Fruit fly (Drosophila melanogaster) whole organism, embryonic: Measurements from ENCODE around the gene Kah.

Source experiments
- Asciz ChIP-seq: fragments of 200-800 bp; sonication (Bioruptor generic); optimal IDR thresholded peaks from 2 replicates; lab custom pipeline; 2017; ENCODE audit warnings: missing biosample characterization, mild to moderate bottlenecking, missing genetic modification characterization, missing genetic modification reagents
- Blimp-1 ChIP-seq: fragments of 200-800 bp; sonication (Bioruptor generic); optimal IDR thresholded peaks from 3 replicates; lab custom pipeline; 2018; ENCODE audit warnings: missing biosample characterization, missing genetic modification characterization, mild to moderate bottlenecking, moderate library complexity, missing genetic modification reagents
- C15 ChIP-seq: fragments of 200-800 bp; sonication (Bioruptor generic); IDR thresholded peaks from 3 replicates; pipeline ENCODE4 v1.3.6; 2022; ENCODE audit warnings: missing biosample characterization, missing genetic modification characterization
- CG10147 ChIP-seq: fragments of 200-800 bp; sonication (Bioruptor generic); optimal IDR thresholded peaks from 2 replicates; lab custom pipeline; 2019; ENCODE audit warnings: missing biosample characterization, mild to moderate bottlenecking, missing genetic modification characterization, moderate library complexity
- CG10321 ChIP-seq: fragments of 200-800 bp; sonication (Bioruptor generic); IDR thresholded peaks from 2 replicates; pipeline ENCODE4 v1.3.6; 2022; ENCODE audit warnings: missing biosample characterization, missing genetic modification characterization
- CG10543 ChIP-seq: fragments of 200-800 bp; sonication (Bioruptor generic); optimal IDR thresholded peaks from 3 replicates; lab custom pipeline; 2017; ENCODE audit warnings: missing biosample characterization, mild to moderate bottlenecking, missing genetic modification characterization, moderate library complexity
- CG1233 ChIP-seq: fragments of 200-800 bp; sonication (Bioruptor generic); optimal IDR thresholded peaks from 4 replicates; lab custom pipeline; 2018; ENCODE audit warnings: missing biosample characterization, mild to moderate bottlenecking, missing genetic modification characterization
- CG13894 ChIP-seq: fragments of 200-800 bp; sonication (Bioruptor generic); optimal IDR thresholded peaks from 3 replicates; lab custom pipeline; 2018; ENCODE audit warnings: missing biosample characterization, mild to moderate bottlenecking, missing genetic modification characterization, moderate library complexity
- CG14014 ChIP-seq: fragments of 200-800 bp; sonication (Bioruptor generic); IDR thresholded peaks from 2 replicates; pipeline ENCODE4 v1.3.6; 2022; ENCODE audit warnings: missing biosample characterization, missing genetic modification characterization
- CG15011 ChIP-seq: fragments of 200-800 bp; sonication (Bioruptor generic); optimal IDR thresholded peaks from 3 replicates; lab custom pipeline; 2018; ENCODE audit warnings: missing biosample characterization, mild to moderate bottlenecking, missing genetic modification characterization
- CG15696 ChIP-seq: fragments of 200-800 bp; sonication (Bioruptor generic); optimal IDR thresholded peaks from 2 replicates; lab custom pipeline; 2019; ENCODE audit warnings: missing biosample characterization, mild to moderate bottlenecking, missing genetic modification characterization, moderate library complexity
- CG17361 ChIP-seq: fragments of 200-800 bp; sonication (Bioruptor generic); IDR thresholded peaks from 3 replicates; pipeline ENCODE4 v1.3.6; 2022; ENCODE audit warnings: missing biosample characterization, missing genetic modification characterization
- CG17912 ChIP-seq: fragments of 200-800 bp; sonication (Bioruptor generic); optimal IDR thresholded peaks from 2 replicates; lab custom pipeline; 2018; ENCODE audit warnings: missing biosample characterization, mild to moderate bottlenecking, missing genetic modification characterization
- CG30403 ChIP-seq: fragments of 200-800 bp; sonication (Bioruptor generic); optimal IDR thresholded peaks from 3 replicates; lab custom pipeline; 2016; ENCODE audit warnings: missing biosample characterization, missing genetic modification characterization
- CG33557 ChIP-seq: fragments of 200-800 bp; sonication (Bioruptor generic); optimal IDR thresholded peaks from 2 replicates; lab custom pipeline; 2019; ENCODE audit warnings: missing biosample characterization, mild to moderate bottlenecking, missing genetic modification characterization, moderate library complexity
- CG4282 ChIP-seq: fragments of 200-800 bp; sonication (Bioruptor generic); optimal IDR thresholded peaks from 2 replicates; lab custom pipeline; 2016; ENCODE audit warnings: missing biosample characterization, missing genetic modification characterization
- CG4328 ChIP-seq: fragments of 200-800 bp; sonication (Bioruptor generic); optimal IDR thresholded peaks from 3 replicates; lab custom pipeline; 2017; ENCODE audit warnings: missing biosample characterization, missing genetic modification reagents, missing genetic modification characterization
- CG8281 ChIP-seq: fragments of 200-800 bp; sonication (Bioruptor generic); optimal IDR thresholded peaks from 2 replicates; lab custom pipeline; 2018; ENCODE audit warnings: missing biosample characterization, mild to moderate bottlenecking, missing genetic modification characterization, moderate library complexity
- ERR ChIP-seq: fragments of 200-800 bp; sonication (Bioruptor generic); optimal IDR thresholded peaks from 2 replicates; lab custom pipeline; 2016; ENCODE audit warnings: missing biosample characterization, missing genetic modification characterization
- Gug ChIP-seq: fragments of 200-800 bp; sonication (Bioruptor generic); IDR thresholded peaks from 4 replicates; pipeline ENCODE4 v1.3.6; 2022; ENCODE audit warnings: missing biosample characterization, missing genetic modification characterization
- H15 ChIP-seq: fragments of 200-800 bp; sonication (Bioruptor generic); IDR thresholded peaks from 3 replicates; pipeline ENCODE4 v1.3.6; 2022; ENCODE audit warnings: missing biosample characterization, missing genetic modification characterization
- Hr3 ChIP-seq: fragments of 200-800 bp; sonication (Bioruptor generic); optimal IDR thresholded peaks from 3 replicates; lab custom pipeline; 2016; ENCODE audit warnings: missing biosample characterization, missing genetic modification characterization
- Hsf ChIP-seq: fragments of 200-800 bp; sonication (Bioruptor generic); optimal IDR thresholded peaks from 3 replicates; lab custom pipeline; 2016; ENCODE audit warnings: missing biosample characterization, missing genetic modification characterization
- MBD-R2 ChIP-seq: fragments of 200-800 bp; sonication (Bioruptor generic); IDR thresholded peaks from 2 replicates; pipeline ENCODE4 v1.3.6; 2022; ENCODE audit warnings: missing biosample characterization, missing genetic modification characterization
- Nf-YA ChIP-seq: fragments of 200-800 bp; sonication (Bioruptor generic); IDR thresholded peaks from 2 replicates; pipeline ENCODE4 v1.3.6; 2022; ENCODE audit warnings: missing biosample characterization, missing genetic modification characterization
- Nf-YC ChIP-seq: fragments of 200-800 bp; optimal IDR thresholded peaks from 3 replicates; lab custom pipeline; 2019; ENCODE audit warnings: missing biosample characterization, mild to moderate bottlenecking, missing genetic modification characterization, moderate library complexity
- NfI ChIP-seq: fragments of 200-800 bp; sonication (Bioruptor generic); optimal IDR thresholded peaks from 3 replicates; lab custom pipeline; 2018; ENCODE audit warnings: missing biosample characterization, mild to moderate bottlenecking, missing genetic modification characterization, moderate library complexity
- Oaz ChIP-seq: fragments of 200-800 bp; sonication (Bioruptor generic); IDR thresholded peaks from 2 replicates; pipeline ENCODE4 v1.3.6; 2022; ENCODE audit warnings: missing biosample characterization, missing genetic modification characterization
- Optix ChIP-seq: fragments of 200-800 bp; sonication (Bioruptor generic); IDR thresholded peaks from 3 replicates; pipeline ENCODE4 v1.3.6; 2022; ENCODE audit warnings: missing biosample characterization, missing genetic modification characterization
- Xrp1 ChIP-seq: fragments of 200-800 bp; sonication (Bioruptor generic); IDR thresholded peaks from 2 replicates; pipeline ENCODE4 v1.3.6; 2022; ENCODE audit warnings: missing biosample characterization, missing genetic modification characterization
- ac ChIP-seq: fragments of 200-800 bp; sonication (Bioruptor generic); optimal IDR thresholded peaks from 3 replicates; lab custom pipeline; 2017; ENCODE audit warnings: missing biosample characterization, mild to moderate bottlenecking, missing genetic modification characterization
- br ChIP-seq: fragments of >200 bp; optimal IDR thresholded peaks from 2 replicates; lab custom pipeline; 2017
- corto ChIP-seq: fragments of 200-800 bp; sonication (Bioruptor generic); optimal IDR thresholded peaks from 2 replicates; lab custom pipeline; 2016; ENCODE audit warnings: missing biosample characterization, mild to moderate bottlenecking, missing genetic modification characterization, moderate library complexity
- cwo ChIP-seq: fragments of 200-800 bp; sonication (Bioruptor generic); optimal IDR thresholded peaks from 3 replicates; lab custom pipeline; 2017; ENCODE audit warnings: missing biosample characterization, missing genetic modification characterization, mild to moderate bottlenecking, moderate library complexity, missing genetic modification reagents
- dan ChIP-seq: fragments of 200-800 bp; sonication (Bioruptor generic); IDR thresholded peaks from 2 replicates; pipeline ENCODE4 v1.3.6; 2022; ENCODE audit warnings: missing biosample characterization, missing genetic modification characterization
- dm ChIP-seq: fragments of 200-800 bp; sonication (Bioruptor generic); optimal IDR thresholded peaks from 3 replicates; lab custom pipeline; 2016; ENCODE audit warnings: missing biosample characterization, missing genetic modification characterization
- ftz-f1 ChIP-seq: fragments of 200-800 bp; sonication (Bioruptor generic); optimal IDR thresholded peaks from 2 replicates; lab custom pipeline; 2016; ENCODE audit warnings: missing biosample characterization, missing genetic modification characterization
- gce ChIP-seq: fragments of 200-800 bp; sonication (Bioruptor generic); IDR thresholded peaks from 3 replicates; pipeline ENCODE4 v1.3.6; 2022; ENCODE audit warnings: missing biosample characterization, missing genetic modification characterization
- gt ChIP-seq: fragments of 200-800 bp; sonication (Bioruptor generic); IDR thresholded peaks from 2 replicates; pipeline ENCODE4 v1.3.6; 2022; ENCODE audit warnings: missing biosample characterization, missing genetic modification characterization
- hth ChIP-seq: fragments of >200 bp; optimal IDR thresholded peaks from 2 replicates; lab custom pipeline; 2017; ENCODE audit warnings: inconsistent platforms
- jumu ChIP-seq: fragments of 200-800 bp; sonication (Bioruptor generic); optimal IDR thresholded peaks from 3 replicates; lab custom pipeline; 2016; ENCODE audit warnings: missing biosample characterization, missing genetic modification characterization
- p53 ChIP-seq: fragments of 200-800 bp; sonication (Bioruptor generic); optimal IDR thresholded peaks from 2 replicates; lab custom pipeline; 2016; ENCODE audit warnings: missing biosample characterization, missing genetic modification characterization
- prd ChIP-seq, 3 experiments: fragments of >200 bp in 2 of 3; fragments of 200-800 bp in 1 of 3; sonication (Bioruptor generic) in 1 of 3; optimal IDR thresholded peaks in 2 of 3; IDR thresholded peaks in 1 of 3; 2 replicates in 2 of 3; 3 replicates in 1 of 3; pipeline versions ENCODE4 v1.3.6 to Lab custom; 2017 to 2022; ENCODE audit warnings: missing biosample characterization in 1 of 3, missing genetic modification characterization in 1 of 3
- pzg ChIP-seq: fragments of 200-800 bp; sonication (Bioruptor generic); optimal IDR thresholded peaks from 3 replicates; lab custom pipeline; 2018; ENCODE audit warnings: missing biosample characterization, mild to moderate bottlenecking, missing genetic modification characterization, moderate library complexity
- sd ChIP-seq: fragments of 200-800 bp; sonication (Bioruptor generic); optimal IDR thresholded peaks from 3 replicates; lab custom pipeline; 2018; ENCODE audit warnings: missing biosample characterization, mild to moderate bottlenecking, missing genetic modification characterization, moderate library complexity
- sima ChIP-seq: fragments of 200-800 bp; sonication (Bioruptor generic); optimal IDR thresholded peaks from 2 replicates; lab custom pipeline; 2016; ENCODE audit warnings: missing biosample characterization, missing genetic modification characterization
- slp2 ChIP-seq: fragments of 200-800 bp; sonication (Bioruptor generic); optimal IDR thresholded peaks from 2 replicates; lab custom pipeline; 2016; ENCODE audit warnings: missing biosample characterization, missing genetic modification characterization
- stwl ChIP-seq: fragments of 200-800 bp; sonication (Bioruptor generic); optimal IDR thresholded peaks from 3 replicates; lab custom pipeline; 2018; ENCODE audit warnings: missing biosample characterization, mild to moderate bottlenecking, missing genetic modification characterization, moderate library complexity
- ttk ChIP-seq: fragments of 200-800 bp; sonication (Bioruptor generic); IDR thresholded peaks from 2 replicates; pipeline ENCODE4 v2.1.2; 2022; ENCODE audit warnings: missing biosample characterization, missing genetic modification characterization
- yki ChIP-seq: fragments of >200 bp; optimal IDR thresholded peaks from 3 replicates; lab custom pipeline; 2018
- zfh2 ChIP-seq: fragments of 200-800 bp; sonication (Bioruptor generic); optimal IDR thresholded peaks from 2 replicates; lab custom pipeline; 2016; ENCODE audit warnings: missing biosample characterization, missing genetic modification characterization

The Kah gene

DNA sequence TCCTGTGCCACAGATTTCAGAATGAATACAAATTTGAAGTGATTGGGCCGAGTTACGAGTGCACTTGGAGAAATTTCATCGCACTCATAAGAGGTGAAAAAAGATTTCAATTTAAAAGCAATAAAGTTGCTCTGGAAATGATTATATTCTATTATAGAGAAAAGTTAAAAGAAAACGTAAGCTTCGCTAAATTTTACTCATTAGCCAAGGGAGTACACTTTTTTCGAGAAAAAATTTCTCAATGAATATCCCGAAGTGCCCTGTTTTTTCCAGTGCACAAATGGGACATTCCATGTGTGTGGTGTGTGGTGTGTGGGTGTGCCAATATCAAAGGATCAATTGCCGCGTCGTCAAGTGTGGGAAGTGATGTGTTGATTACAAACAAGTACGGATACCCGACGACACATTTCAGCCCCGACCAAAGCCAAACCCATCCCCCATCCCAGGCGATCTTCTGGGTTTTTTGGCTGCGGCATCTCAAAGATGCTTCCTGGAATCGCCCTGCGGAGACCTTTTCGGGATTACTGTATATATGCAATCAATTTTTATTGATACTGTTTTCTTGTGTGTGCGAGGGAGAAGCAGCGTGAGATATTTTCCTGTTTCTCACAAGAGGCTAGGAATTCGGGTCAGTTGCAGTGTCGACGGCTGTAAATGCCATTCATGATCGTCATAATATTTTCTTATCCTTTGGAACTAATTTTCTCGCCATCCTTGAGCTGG lies 24.7 kb upstream of the Kah start (continued):
- TF ChIP-seq Blimp-1 (GFP tag; lab: Kevin White, UChicago) (peak; percentile 58), cwo (GFP tag; lab: Kevin White, UChicago) (no peak), ftz-f1 (GFP tag; lab: Kevin White, UChicago) (no peak), Nf-YA (GFP tag; lab: Robert Waterston, UW) (no peak), dan (no peak), CG13894 (tag; lab: Kevin White, UChicago) (no peak), CG17912 (no peak), Gug (GFP tag; lab: Robert Waterston, UW) (peak; percentile 43; the same call in 2 of the 4 replicates), sd (tag; lab: Kevin White, UChicago) (no peak), stwl (tag; lab: Kevin White, UChicago) (peak; percentile 16), CG4328 (GFP tag; lab: Kevin White, UChicago) (no peak), CG10147 (no peak), CG14014 (GFP tag; lab: Robert Waterston, UW) (no peak), CG15696 (tag; lab: Kevin White, UChicago) (peak; percentile 88), ERR (GFP tag; lab: Kevin White, UChicago) (no peak), CG4282 (GFP tag; lab: Kevin White, UChicago) (no peak), gt (GFP tag; lab: Robert Waterston, UW) (no peak), gce (GFP tag; lab: Robert Waterston, UW) (no peak), br (lab: Kevin White, UChicago) (no peak), dm (GFP tag; lab: Kevin White, UChicago) (no peak), Hsf (GFP tag; lab: Kevin White, UChicago) (peak; percentile 22), sima (GFP tag; lab: Kevin White, UChicago) (no peak), prd (optimal IDR thresholded peaks at IDR 0.05; lab: Kevin White, UChicago) (no peak), prd (GFP tag; IDR thresholded peaks at IDR 0.05; lab: Robert Waterston, UW) (peak; percentile 88), C15 (GFP tag; lab: Robert Waterston, UW) (no peak), yki (no peak), Nf-YC (tag; lab: Kevin White, UChicago) (no peak), pzg (GFP tag; lab: Kevin White, UChicago) (no peak), p53 (GFP tag; lab: Kevin White, UChicago) (no peak), CG33557 (GFP tag; lab: Kevin White, UChicago) (peak; percentile 24), CG17361 (peak; percentile 66; the same call in 2 of the 3 replicates), Hr3 (GFP tag; lab: Kevin White, UChicago) (peak; percentile 42), MBD-R2 (GFP tag; lab: Robert Waterston, UW) (no peak), Optix (GFP tag; lab: Robert Waterston, UW) (no peak), CG15011 (GFP tag; lab: Kevin White, UChicago) (no peak), slp2 (GFP tag; lab: Kevin White, UChicago) (no peak), jumu (GFP tag; lab: Kevin White, UChicago) (peak; percentile 38), CG10543 (GFP tag; lab: Kevin White, UChicago) (no peak), CG30403 (peak; percentile 61), hth (lab: Kevin White, UChicago) (no peak), Xrp1 (peak; percentile 85), H15 (GFP tag; lab: Robert Waterston, UW) (no peak), zfh2 (GFP tag; lab: Kevin White, UChicago) (no peak), Oaz (GFP tag; lab: Robert Waterston, UW) (no peak), Asciz (GFP tag; lab: Kevin White, UChicago) (no peak), CG10321 (GFP tag; lab: Robert Waterston, UW) (no peak), ac (GFP tag; lab: Kevin White, UChicago) (peak; percentile 77), ttk (GFP tag; lab: Robert Waterston, UW) (no peak), corto (no peak), CG1233 (peak; percentile 14), CG8281 (tag; lab: Kevin White, UChicago) (no peak), NfI (GFP tag; lab: Kevin White, UChicago) (no peak)
